Fruit fly (Drosophila melanogaster) whole organism, prepupa: Measurements from ENCODE around the gene EMC3.

Experiments
- Blimp-1 ChIP-seq: fragments of 200-800 bp; sonication (Bioruptor generic); optimal IDR thresholded peaks from 3 replicates; lab custom pipeline; 2017; ENCODE audit warnings: missing biosample characterization, missing genetic modification characterization, mild to moderate bottlenecking, moderate library complexity, missing genetic modification reagents
- CG10631 ChIP-seq: fragments of 200-800 bp; sonication (Bioruptor generic); optimal IDR thresholded peaks from 2 replicates; lab custom pipeline; 2016; ENCODE audit warnings: missing biosample characterization, missing genetic modification characterization
- CG10669 ChIP-seq: fragments of 200-800 bp; sonication (Bioruptor generic); optimal IDR thresholded peaks from 3 replicates; lab custom pipeline; 2018; ENCODE audit warnings: missing biosample characterization, mild to moderate bottlenecking, missing genetic modification characterization, moderate library complexity
- CG11762 ChIP-seq: fragments of 200-800 bp; sonication (Bioruptor generic); optimal IDR thresholded peaks from 3 replicates; lab custom pipeline; 2016; ENCODE audit warnings: missing biosample characterization, missing genetic modification characterization; ENCODE audit not compliant: insufficient read depth
- CG11902 ChIP-seq: fragments of 200-800 bp; sonication (Bioruptor generic); optimal IDR thresholded peaks from 3 replicates; lab custom pipeline; 2016; ENCODE audit warnings: missing biosample characterization, missing genetic modification characterization
- CG15336 ChIP-seq: fragments of 200-800 bp; sonication (Bioruptor generic); IDR thresholded peaks from 2 replicates; pipeline ENCODE4 v1.3.6; 2022; ENCODE audit warnings: missing biosample characterization, missing genetic modification characterization
- CG16779 ChIP-seq: fragments of 200-800 bp; sonication (Bioruptor generic); optimal IDR thresholded peaks from 3 replicates; lab custom pipeline; 2017; ENCODE audit warnings: missing biosample characterization, mild to moderate bottlenecking, missing genetic modification characterization
- CG3032 ChIP-seq: fragments of 200-800 bp; optimal IDR thresholded peaks from 2 replicates; lab custom pipeline; 2019; ENCODE audit warnings: missing biosample characterization, mild to moderate bottlenecking, missing genetic modification characterization, moderate library complexity
- CG31627 ChIP-seq: fragments of 200-800 bp; sonication (Bioruptor generic); optimal IDR thresholded peaks from 3 replicates; lab custom pipeline; 2016; ENCODE audit warnings: missing biosample characterization, missing genetic modification characterization
- CG34406 ChIP-seq: fragments of 200-800 bp; sonication (Bioruptor generic); optimal IDR thresholded peaks from 3 replicates; lab custom pipeline; 2016; ENCODE audit warnings: missing biosample characterization, missing genetic modification characterization
- CG3919 ChIP-seq: fragments of 200-800 bp; sonication (Bioruptor generic); optimal IDR thresholded peaks from 3 replicates; lab custom pipeline; 2016; ENCODE audit warnings: missing biosample characterization, missing genetic modification characterization
- CG4318 ChIP-seq: fragments of 200-800 bp; sonication (Bioruptor generic); optimal IDR thresholded peaks from 3 replicates; lab custom pipeline; 2017; ENCODE audit warnings: missing biosample characterization, mild to moderate bottlenecking, missing genetic modification characterization
- CG6163 ChIP-seq: fragments of 200-800 bp; sonication (Bioruptor generic); IDR thresholded peaks from 3 replicates; pipeline ENCODE4 v1.3.6; 2022; ENCODE audit warnings: missing biosample characterization, missing genetic modification characterization
- CG6792 ChIP-seq: fragments of 200-800 bp; sonication (Bioruptor generic); optimal IDR thresholded peaks from 3 replicates; lab custom pipeline; 2016; ENCODE audit warnings: missing biosample characterization, missing genetic modification characterization
- CG6808 ChIP-seq: fragments of 200-800 bp; sonication (Bioruptor generic); optimal IDR thresholded peaks from 3 replicates; lab custom pipeline; 2017; ENCODE audit warnings: missing biosample characterization, missing genetic modification characterization, mild to moderate bottlenecking, moderate library complexity, missing genetic modification reagents
- CG8319 ChIP-seq: fragments of 200-800 bp; sonication (Bioruptor generic); optimal IDR thresholded peaks from 3 replicates; lab custom pipeline; 2016; ENCODE audit warnings: missing biosample characterization, missing genetic modification characterization
- CG8632 ChIP-seq: fragments of 200-800 bp; sonication (Bioruptor generic); optimal IDR thresholded peaks from 3 replicates; lab custom pipeline; 2016; ENCODE audit warnings: missing biosample characterization, missing genetic modification characterization
- CG9139 ChIP-seq: fragments of 200-800 bp; sonication (Bioruptor generic); optimal IDR thresholded peaks from 3 replicates; lab custom pipeline; 2017; ENCODE audit warnings: missing biosample characterization, mild to moderate bottlenecking, missing genetic modification characterization
- Eip75B ChIP-seq: fragments of 200-800 bp; sonication (Bioruptor generic); optimal IDR thresholded peaks from 3 replicates; lab custom pipeline; 2016; ENCODE audit warnings: missing biosample characterization, missing genetic modification characterization
- Eip78C ChIP-seq: fragments of 200-800 bp; sonication (Bioruptor generic); peaks from one replicate; lab custom pipeline; 2016; ENCODE audit warnings: missing biosample characterization, missing genetic modification characterization
- Eip93F ChIP-seq: fragments of 200-800 bp; sonication (Bioruptor generic); optimal IDR thresholded peaks from 2 replicates; lab custom pipeline; 2016; ENCODE audit warnings: missing biosample characterization, mild to moderate bottlenecking, missing genetic modification characterization
- Ets21C ChIP-seq: fragments of 200-800 bp; sonication (Bioruptor generic); optimal IDR thresholded peaks from 3 replicates; lab custom pipeline; 2016; ENCODE audit warnings: missing biosample characterization, missing genetic modification characterization
- Ets96B ChIP-seq: fragments of 200-800 bp; optimal IDR thresholded peaks from 2 replicates; lab custom pipeline; 2019; ENCODE audit warnings: missing biosample characterization, mild to moderate bottlenecking, missing genetic modification characterization, moderate library complexity
- Hr39 ChIP-seq: fragments of 200-800 bp; sonication (Bioruptor generic); optimal IDR thresholded peaks from 2 replicates; lab custom pipeline; 2016; ENCODE audit warnings: missing biosample characterization, missing genetic modification characterization
- Hr4 ChIP-seq: fragments of 200-800 bp; sonication (Bioruptor generic); optimal IDR thresholded peaks from 3 replicates; lab custom pipeline; 2016; ENCODE audit warnings: missing biosample characterization, missing genetic modification characterization
- Lpt ChIP-seq: fragments of 200-800 bp; sonication (Bioruptor generic); optimal IDR thresholded peaks from 3 replicates; lab custom pipeline; 2016; ENCODE audit warnings: missing biosample characterization, missing genetic modification characterization
- OdsH ChIP-seq: fragments of 200-800 bp; sonication (Bioruptor generic); optimal IDR thresholded peaks from 3 replicates; lab custom pipeline; 2016; ENCODE audit warnings: missing biosample characterization, missing genetic modification characterization
- Smox ChIP-seq: fragments of 200-800 bp; sonication (Bioruptor generic); optimal IDR thresholded peaks from 3 replicates; lab custom pipeline; 2016; ENCODE audit warnings: missing biosample characterization, missing genetic modification characterization
- Sox102F ChIP-seq: fragments of 200-800 bp; sonication (Bioruptor generic); optimal IDR thresholded peaks from 2 replicates; lab custom pipeline; 2016; ENCODE audit warnings: missing biosample characterization, mild to moderate bottlenecking, missing genetic modification characterization
- Sox14 ChIP-seq: fragments of 200-800 bp; sonication (Bioruptor generic); optimal IDR thresholded peaks from 3 replicates; lab custom pipeline; 2016; ENCODE audit warnings: missing biosample characterization, missing genetic modification characterization
- acj6 ChIP-seq: fragments of 200-800 bp; sonication (Bioruptor generic); optimal IDR thresholded peaks from 3 replicates; lab custom pipeline; 2016; ENCODE audit warnings: missing biosample characterization, missing genetic modification characterization
- cyc ChIP-seq: fragments of 200-800 bp; sonication (Bioruptor generic); optimal IDR thresholded peaks from 3 replicates; lab custom pipeline; 2016; ENCODE audit warnings: missing biosample characterization, missing genetic modification characterization
- dsx ChIP-seq: fragments of 200-800 bp; optimal IDR thresholded peaks from 3 replicates; lab custom pipeline; 2019; ENCODE audit warnings: missing biosample characterization, mild to moderate bottlenecking, missing genetic modification characterization, moderate library complexity; ENCODE audit not compliant: poor library complexity, severe bottlenecking
- esn ChIP-seq: fragments of 200-800 bp; sonication (Bioruptor generic); optimal IDR thresholded peaks from 2 replicates; lab custom pipeline; 2016; ENCODE audit warnings: missing biosample characterization, mild to moderate bottlenecking, missing genetic modification characterization, moderate library complexity
- fd59A ChIP-seq: fragments of 200-800 bp; sonication (Bioruptor generic); optimal IDR thresholded peaks from 2 replicates; lab custom pipeline; 2017; ENCODE audit warnings: missing biosample characterization, mild to moderate bottlenecking, missing genetic modification characterization, missing genetic modification reagents
- fd85E ChIP-seq: fragments of 200-800 bp; sonication (Bioruptor generic); optimal IDR thresholded peaks from 3 replicates; lab custom pipeline; 2016; ENCODE audit warnings: missing biosample characterization, missing genetic modification characterization
- fkh ChIP-seq: fragments of 200-800 bp; sonication (Bioruptor generic); optimal IDR thresholded peaks from 3 replicates; lab custom pipeline; 2017; ENCODE audit warnings: missing biosample characterization, mild to moderate bottlenecking, missing genetic modification characterization, moderate library complexity
- net ChIP-seq: fragments of 200-800 bp; sonication (Bioruptor generic); optimal IDR thresholded peaks from 3 replicates; lab custom pipeline; 2016; ENCODE audit warnings: missing biosample characterization, missing genetic modification characterization
- salr ChIP-seq, 2 experiments: fragments of 200-800 bp; sonication (Bioruptor generic); optimal IDR thresholded peaks; 3 replicates each; lab custom pipeline; 2016 to 2018; ENCODE audit warnings: missing biosample characterization in 2 of 2, missing genetic modification characterization in 2 of 2, mild to moderate bottlenecking in 1 of 2
- ss ChIP-seq, 2 experiments: fragments of 200-800 bp; sonication (Bioruptor generic); optimal IDR thresholded peaks; 2 replicates in 1 of 2; 3 replicates in 1 of 2; lab custom pipeline; 2017 to 2018; ENCODE audit warnings: mild to moderate bottlenecking in 2 of 2, missing biosample characterization in 2 of 2, missing genetic modification characterization in 2 of 2, moderate library complexity in 1 of 2
- svp ChIP-seq: fragments of 200-800 bp; sonication (Bioruptor generic); peaks from one replicate; lab custom pipeline; 2016; ENCODE audit warnings: missing biosample characterization, missing genetic modification characterization
- topi ChIP-seq: fragments of 200-800 bp; sonication (Bioruptor generic); optimal IDR thresholded peaks from 3 replicates; lab custom pipeline; 2016; ENCODE audit warnings: missing biosample characterization, missing genetic modification characterization
- vri ChIP-seq: fragments of 200-800 bp; sonication (Bioruptor generic); optimal IDR thresholded peaks from 3 replicates; lab custom pipeline; 2016; ENCODE audit warnings: missing biosample characterization, mild to moderate bottlenecking, missing genetic modification characterization

Gene EMC3

dm6 chr2L:10756049-10756448 lies 23.8 kb upstream of the EMC3 start, which contains the start of gene CG17124 (continued):
- TF ChIP-seq Eip75B (GFP tag; lab: Kevin White, UChicago) (peak; percentile 21), Ets96B (tag; lab: Kevin White, UChicago) (peak; percentile 6), OdsH (GFP tag; lab: Kevin White, UChicago) (no peak), CG16779 (tag; lab: Kevin White, UChicago) (peak; percentile 57), CG34406 (GFP tag; lab: Kevin White, UChicago) (no peak), Eip93F (GFP tag; lab: Kevin White, UChicago) (no peak), ss (GFP tag; optimal IDR thresholded peaks at IDR 0.05; lab: Kevin White, UChicago) (peak; percentile 48 to 68), Blimp-1 (GFP tag; lab: Kevin White, UChicago) (no peak), cyc (GFP tag; lab: Kevin White, UChicago) (no peak), Sox14 (GFP tag; lab: Kevin White, UChicago) (peak; percentile 17), esn (GFP tag; lab: Kevin White, UChicago) (peak; percentile 37), Hr39 (no peak), CG6808 (GFP tag; lab: Kevin White, UChicago) (peak; percentile 20), CG11762 (no peak), dsx (GFP tag; lab: Kevin White, UChicago) (peak; percentile 66), fd85E (GFP tag; lab: Kevin White, UChicago) (no peak), Sox102F (GFP tag; lab: Kevin White, UChicago) (no peak), CG4318 (no peak), acj6 (GFP tag; lab: Kevin White, UChicago) (no peak), CG3032 (tag; lab: Kevin White, UChicago) (no peak), fd59A (GFP tag; lab: Kevin White, UChicago) (no peak), Smox (GFP tag; lab: Kevin White, UChicago) (no peak), CG11902 (no peak), CG8632 (GFP tag; lab: Kevin White, UChicago) (no peak), Ets21C (GFP tag; lab: Kevin White, UChicago) (no peak), CG10669 (peak; percentile 1), topi (GFP tag; lab: Kevin White, UChicago) (no peak), salr (GFP tag; optimal IDR thresholded peaks at IDR 0.05; lab: Kevin White, UChicago) (no peak), CG15336 (GFP tag; lab: Robert Waterston, UW) (0 out of 2 replicates have a peak, but pooled peaks have one; percentile 32), vri (GFP tag; lab: Kevin White, UChicago) (no peak)

dm6 chr2L:10754599-10754998 lies 22.4 kb upstream of the EMC3 start:
- TF ChIP-seq cyc (GFP tag; lab: Kevin White, UChicago) (no peak), dsx (GFP tag; lab: Kevin White, UChicago) (no peak), CG6808 (GFP tag; lab: Kevin White, UChicago) (no peak), CG31627 (GFP tag; lab: Kevin White, UChicago) (no peak), CG10631 (GFP tag; lab: Kevin White, UChicago) (no peak), CG3919 (GFP tag; lab: Kevin White, UChicago) (no peak), CG6163 (GFP tag; lab: Robert Waterston, UW) (no peak), Eip78C (GFP tag; lab: Kevin White, UChicago) (no peak), CG8632 (GFP tag; lab: Kevin White, UChicago) (no peak), svp (GFP tag; lab: Kevin White, UChicago) (peak; percentile 16), CG10669 (no peak), Hr39 (no peak), Sox14 (GFP tag; lab: Kevin White, UChicago) (no peak), Sox102F (GFP tag; lab: Kevin White, UChicago) (no peak), fkh (GFP tag; lab: Kevin White, UChicago) (peak; percentile 84)

- no peak for TF ChIP-seq net
- TF ChIP-seq CG31627 (GFP tag; lab: Kevin White, UChicago), result no peak
- no peak for TF ChIP-seq CG9139
- no peak for TF ChIP-seq CG6792
- TF ChIP-seq Hr4 (GFP tag; lab: Kevin White, UChicago), result no peak
- TF ChIP-seq Ets21C (GFP tag; lab: Kevin White, UChicago), result no peak
- no peak for TF ChIP-seq Eip75B (GFP tag; lab: Kevin White, UChicago)
- TF ChIP-seq Lpt, result no peak
- no peak for TF ChIP-seq CG3919 (GFP tag; lab: Kevin White, UChicago)
- no peak for TF ChIP-seq Eip93F (GFP tag; lab: Kevin White, UChicago)
- TF ChIP-seq CG34406 (GFP tag; lab: Kevin White, UChicago), result no peak
- no peak for TF ChIP-seq CG8319 (GFP tag; lab: Kevin White, UChicago)
- no peak for TF ChIP-seq OdsH (GFP tag; lab: Kevin White, UChicago)
- TF ChIP-seq CG10669, result no peak
- no peak for TF ChIP-seq fkh (GFP tag; lab: Kevin White, UChicago)
Measured at dm6 chr2L:10753618-10754017, 21.4 kb upstream of the EMC3 start.
